Fruit fly (Drosophila melanogaster) whole organism, embryonic: ENCODE results near the gene CG12009.

Experiments
- Bdp1 ChIP-seq: fragments of 200-800 bp; sonication (Bioruptor generic); optimal IDR thresholded peaks from 3 replicates; lab custom pipeline; 2016; ENCODE audit warnings: missing biosample characterization, missing genetic modification characterization
- BtbVII ChIP-seq: fragments of 200-800 bp; sonication (Bioruptor generic); optimal IDR thresholded peaks from 3 replicates; lab custom pipeline; 2017; ENCODE audit warnings: missing biosample characterization, mild to moderate bottlenecking, missing genetic modification characterization
- CG11398 ChIP-seq: fragments of 200-800 bp; sonication (Bioruptor generic); optimal IDR thresholded peaks from 2 replicates; lab custom pipeline; 2016; ENCODE audit warnings: missing biosample characterization, missing genetic modification characterization
- CG12071 ChIP-seq: fragments of 200-800 bp; sonication (Bioruptor generic); optimal IDR thresholded peaks from 3 replicates; lab custom pipeline; 2018; ENCODE audit warnings: missing biosample characterization, mild to moderate bottlenecking, missing genetic modification characterization
- CG12236 ChIP-seq: fragments of 200-800 bp; sonication (Bioruptor generic); optimal IDR thresholded peaks from 2 replicates; lab custom pipeline; 2016; ENCODE audit warnings: missing biosample characterization, missing genetic modification characterization
- CG13287 ChIP-seq: fragments of 200-800 bp; sonication (Bioruptor generic); IDR thresholded peaks from 2 replicates; pipeline ENCODE4 v1.3.6; 2022; ENCODE audit warnings: missing biosample characterization, missing genetic modification characterization; ENCODE audit not compliant: partially characterized antibody
- CG13624 ChIP-seq: fragments of 200-800 bp; sonication (Bioruptor generic); optimal IDR thresholded peaks from 2 replicates; lab custom pipeline; 2016; ENCODE audit warnings: missing biosample characterization, missing genetic modification characterization
- CG15479 ChIP-seq: fragments of 200-800 bp; sonication (Bioruptor generic); optimal IDR thresholded peaks from 3 replicates; lab custom pipeline; 2019; ENCODE audit warnings: missing biosample characterization, mild to moderate bottlenecking, missing genetic modification characterization, moderate library complexity
- CG1603 ChIP-seq: fragments of 200-800 bp; sonication (Bioruptor generic); optimal IDR thresholded peaks from 2 replicates; lab custom pipeline; 2019; ENCODE audit warnings: missing biosample characterization, mild to moderate bottlenecking, missing genetic modification characterization, moderate library complexity
- CG16815 ChIP-seq: fragments of 200-800 bp; sonication (Bioruptor generic); optimal IDR thresholded peaks from 3 replicates; lab custom pipeline; 2017; ENCODE audit warnings: missing biosample characterization, mild to moderate bottlenecking, missing genetic modification characterization
- CG30403 ChIP-seq: fragments of 200-800 bp; sonication (Bioruptor generic); optimal IDR thresholded peaks from 3 replicates; lab custom pipeline; 2016; ENCODE audit warnings: missing biosample characterization, missing genetic modification characterization
- CG31365 ChIP-seq: fragments of 200-800 bp; sonication (Bioruptor generic); optimal IDR thresholded peaks from 2 replicates; lab custom pipeline; 2018; ENCODE audit warnings: missing biosample characterization, mild to moderate bottlenecking, missing genetic modification characterization
- CG7556 ChIP-seq: fragments of 200-800 bp; sonication (Bioruptor generic); optimal IDR thresholded peaks from 2 replicates; lab custom pipeline; 2017; ENCODE audit warnings: missing biosample characterization, mild to moderate bottlenecking, missing genetic modification characterization
- CG7928 ChIP-seq: fragments of 200-800 bp; sonication (Bioruptor generic); optimal IDR thresholded peaks from 2 replicates; lab custom pipeline; 2017; ENCODE audit warnings: missing biosample characterization, mild to moderate bottlenecking, missing genetic modification characterization
- CG8924 ChIP-seq: fragments of 200-800 bp; optimal IDR thresholded peaks from 3 replicates; lab custom pipeline; 2019; ENCODE audit warnings: missing biosample characterization, mild to moderate bottlenecking, missing genetic modification characterization, moderate library complexity
- Camta ChIP-seq: fragments of 200-800 bp; sonication (Bioruptor generic); optimal IDR thresholded peaks from 2 replicates; lab custom pipeline; 2016; ENCODE audit warnings: missing biosample characterization, missing genetic modification characterization
- Doc2 ChIP-seq: fragments of 200-800 bp; sonication (Bioruptor generic); IDR thresholded peaks from 2 replicates; pipeline ENCODE4 v1.3.6; 2022; ENCODE audit warnings: missing biosample characterization, missing genetic modification characterization
- HLH54F ChIP-seq: fragments of 200-800 bp; sonication (Bioruptor generic); optimal IDR thresholded peaks from 3 replicates; lab custom pipeline; 2016; ENCODE audit warnings: missing biosample characterization, missing genetic modification characterization
- Med ChIP-seq: fragments of 200-800 bp; sonication (Bioruptor generic); peaks from one replicate; lab custom pipeline; 2016; ENCODE audit warnings: missing biosample characterization, missing genetic modification characterization, mild to moderate bottlenecking, inconsistent platforms, moderate library complexity
- Mes4 ChIP-seq: fragments of 200-800 bp; sonication (Bioruptor generic); optimal IDR thresholded peaks from 2 replicates; lab custom pipeline; 2016; ENCODE audit warnings: missing biosample characterization, missing genetic modification characterization
- Myb ChIP-seq: fragments of 200-800 bp; sonication (Bioruptor generic); optimal IDR thresholded peaks from 2 replicates; lab custom pipeline; 2016; ENCODE audit warnings: missing biosample characterization, missing genetic modification characterization
- NC2α ChIP-seq: fragments of 200-800 bp; sonication (Bioruptor generic); optimal IDR thresholded peaks from 2 replicates; lab custom pipeline; 2016; ENCODE audit warnings: missing biosample characterization, missing genetic modification characterization
- NC2β ChIP-seq: fragments of 200-800 bp; sonication (Bioruptor generic); optimal IDR thresholded peaks from 2 replicates; lab custom pipeline; 2016; ENCODE audit warnings: missing biosample characterization, missing genetic modification characterization
- Oaz ChIP-seq: fragments of 200-800 bp; sonication (Bioruptor generic); IDR thresholded peaks from 2 replicates; pipeline ENCODE4 v1.3.6; 2022; ENCODE audit warnings: missing biosample characterization, missing genetic modification characterization
- Poxn ChIP-seq: fragments of 200-800 bp; sonication (Bioruptor generic); IDR thresholded peaks from 2 replicates; pipeline ENCODE4 v1.3.6; 2022; ENCODE audit warnings: missing biosample characterization, missing genetic modification characterization
- Ptx1 ChIP-seq: fragments of 200-800 bp; sonication (Bioruptor generic); IDR thresholded peaks from 2 replicates; pipeline ENCODE4 v1.3.6; 2022; ENCODE audit warnings: missing biosample characterization, missing genetic modification characterization
- Side ChIP-seq: fragments of 200-800 bp; sonication (Bioruptor generic); optimal IDR thresholded peaks from 2 replicates; lab custom pipeline; 2016; ENCODE audit warnings: missing biosample characterization, missing genetic modification characterization
- Spps ChIP-seq: fragments of 200-800 bp; sonication (Bioruptor generic); optimal IDR thresholded peaks from 2 replicates; lab custom pipeline; 2018; ENCODE audit warnings: missing biosample characterization, mild to moderate bottlenecking, missing genetic modification characterization
- Ssrp ChIP-seq: fragments of 200-800 bp; sonication (Bioruptor generic); optimal IDR thresholded peaks from 2 replicates; lab custom pipeline; 2018; ENCODE audit warnings: missing biosample characterization, mild to moderate bottlenecking, missing genetic modification characterization, moderate library complexity
- Xbp1 ChIP-seq: fragments of 200-800 bp; sonication (Bioruptor generic); optimal IDR thresholded peaks from 3 replicates; lab custom pipeline; 2016; ENCODE audit warnings: missing biosample characterization, mild to moderate bottlenecking, missing genetic modification characterization
- ase ChIP-seq: fragments of 200-800 bp; sonication (Bioruptor generic); IDR thresholded peaks from 3 replicates; pipeline ENCODE4 v1.3.6; 2022; ENCODE audit warnings: missing biosample characterization, missing genetic modification characterization
- br ChIP-seq: fragments of >200 bp; optimal IDR thresholded peaks from 2 replicates; lab custom pipeline; 2017
- crol ChIP-seq: fragments of 200-800 bp; sonication (Bioruptor generic); IDR thresholded peaks from 2 replicates; pipeline ENCODE4 v1.3.6; 2022; ENCODE audit warnings: missing biosample characterization, missing genetic modification characterization
- danr ChIP-seq: fragments of 200-800 bp; sonication (Bioruptor generic); IDR thresholded peaks from 2 replicates; pipeline ENCODE4 v1.3.6; 2022; ENCODE audit warnings: missing biosample characterization, missing genetic modification characterization
- dmrt11E ChIP-seq: fragments of 200-800 bp; sonication (Bioruptor generic); optimal IDR thresholded peaks from 3 replicates; lab custom pipeline; 2018; ENCODE audit warnings: missing biosample characterization, mild to moderate bottlenecking, missing genetic modification characterization, moderate library complexity
- en ChIP-seq: fragments of 200-800 bp; sonication (Bioruptor generic); optimal IDR thresholded peaks from 2 replicates; lab custom pipeline; 2016; ENCODE audit warnings: missing biosample characterization, missing genetic modification characterization
- gem ChIP-seq: fragments of 200-800 bp; sonication (Bioruptor generic); optimal IDR thresholded peaks from 2 replicates; lab custom pipeline; 2019; ENCODE audit warnings: missing biosample characterization, mild to moderate bottlenecking, missing genetic modification characterization, moderate library complexity
- gsb ChIP-seq: fragments of 200-800 bp; sonication (Bioruptor generic); IDR thresholded peaks from 2 replicates; pipeline ENCODE4 v1.3.6; 2022; ENCODE audit warnings: missing biosample characterization, missing genetic modification characterization
- kni ChIP-seq: fragments of 200-800 bp; sonication (Bioruptor generic); optimal IDR thresholded peaks from 3 replicates; lab custom pipeline; 2017; ENCODE audit warnings: mild to moderate bottlenecking, missing biosample characterization, missing genetic modification reagents, missing genetic modification characterization
- lbe ChIP-seq: fragments of 200-800 bp; sonication (Bioruptor generic); optimal IDR thresholded peaks from 2 replicates; lab custom pipeline; 2016; ENCODE audit warnings: missing biosample characterization, mild to moderate bottlenecking, missing genetic modification characterization
- nom ChIP-seq: fragments of 200-800 bp; sonication (Bioruptor generic); optimal IDR thresholded peaks from 2 replicates; lab custom pipeline; 2017; ENCODE audit warnings: missing biosample characterization, missing genetic modification characterization, mild to moderate bottlenecking, moderate library complexity, missing genetic modification reagents
- row ChIP-seq: fragments of 200-800 bp; sonication (Bioruptor generic); IDR thresholded peaks from 3 replicates; pipeline ENCODE4 v1.3.6; 2022; ENCODE audit warnings: missing biosample characterization, missing genetic modification characterization
- sc ChIP-seq, 3 experiments: fragments of >200 bp in 2 of 3; fragments of 200-800 bp in 1 of 3; sonication (Bioruptor generic) in 1 of 3; optimal IDR thresholded peaks; 2 replicates in 2 of 3; 3 replicates in 1 of 3; lab custom pipeline; 2017; ENCODE audit warnings: mild to moderate bottlenecking in 1 of 3, missing biosample characterization in 1 of 3, missing genetic modification characterization in 1 of 3, missing genetic modification reagents in 1 of 3
- schlank ChIP-seq: fragments of 200-800 bp; sonication (Bioruptor generic); optimal IDR thresholded peaks from 2 replicates; lab custom pipeline; 2018; ENCODE audit warnings: missing biosample characterization, mild to moderate bottlenecking, missing genetic modification characterization
- sd ChIP-seq: fragments of 200-800 bp; sonication (Bioruptor generic); optimal IDR thresholded peaks from 3 replicates; lab custom pipeline; 2018; ENCODE audit warnings: missing biosample characterization, mild to moderate bottlenecking, missing genetic modification characterization, moderate library complexity
- slbo ChIP-seq: fragments of 200-800 bp; sonication (Bioruptor generic); IDR thresholded peaks from 2 replicates; pipeline ENCODE4 v1.3.6; 2022; ENCODE audit warnings: missing biosample characterization, missing genetic modification characterization
- tgo ChIP-seq: fragments of 200-800 bp; sonication (Bioruptor generic); IDR thresholded peaks from 3 replicates; pipeline ENCODE4 v1.3.6; 2022; ENCODE audit warnings: missing biosample characterization, missing genetic modification characterization
- tin ChIP-seq: fragments of 200-800 bp; sonication (Bioruptor generic); optimal IDR thresholded peaks from 3 replicates; lab custom pipeline; 2016; ENCODE audit warnings: missing biosample characterization, missing genetic modification characterization
- unpg ChIP-seq: fragments of 200-800 bp; sonication (Bioruptor generic); optimal IDR thresholded peaks from 3 replicates; lab custom pipeline; 2018; ENCODE audit warnings: missing biosample characterization, mild to moderate bottlenecking, missing genetic modification characterization, moderate library complexity
- vfl ChIP-seq: fragments of 200-800 bp; sonication (Bioruptor generic); optimal IDR thresholded peaks from 2 replicates; lab custom pipeline; 2016; ENCODE audit warnings: missing biosample characterization, missing genetic modification characterization

Gene CG12009

DNA sequence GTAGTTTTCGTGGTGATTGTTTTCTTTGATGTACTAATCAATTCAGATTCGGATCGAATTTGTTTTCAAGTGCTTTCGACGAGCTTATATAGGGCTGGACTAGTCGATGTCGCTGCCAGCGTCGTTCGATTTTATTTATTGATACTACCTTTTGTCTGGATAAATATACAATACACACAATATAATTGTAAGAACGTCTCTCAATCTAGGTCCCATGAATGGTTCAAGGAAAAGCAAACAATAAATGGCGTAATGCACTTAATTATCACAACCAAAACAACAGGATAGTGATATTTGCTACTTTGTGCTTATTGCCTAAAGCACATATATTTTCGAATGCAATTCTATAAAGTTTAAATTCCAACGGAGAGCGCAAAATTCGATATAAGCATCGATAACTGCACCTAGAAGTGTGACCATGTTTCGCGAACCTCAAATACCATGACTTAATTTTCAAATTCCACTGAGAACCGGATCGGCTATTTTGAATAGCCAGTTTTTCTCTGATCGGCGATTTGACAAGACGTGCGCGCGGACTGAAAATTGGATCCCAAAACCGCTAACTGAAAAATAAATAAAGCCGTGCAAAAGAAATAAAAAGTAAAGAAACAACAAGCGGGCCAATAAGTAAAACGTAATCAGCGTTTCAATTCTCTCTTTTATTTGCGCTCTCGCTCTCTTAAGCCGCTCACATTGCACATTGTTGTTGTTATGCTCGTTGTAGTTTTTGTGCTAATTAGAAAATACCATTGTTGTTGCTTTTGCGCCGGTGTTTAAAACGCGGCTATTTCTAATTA, 45.3 kb downstream of the CG12009 start, which contains the start of the genes Drsl6 and kst:
Drsl6 (minus strand) TSS at position 51 of the 797 bp plus-strand sequence.
kst (plus strand) TSS at position 493 of the 797 bp plus-strand sequence.
- TF ChIP-seq CG12236 (GFP tag; lab: Kevin White, UChicago) (no peak), NC2α (GFP tag; lab: Kevin White, UChicago) (no peak), Doc2 (GFP tag; lab: Robert Waterston, UW) (no peak), Ptx1 (GFP tag; lab: Robert Waterston, UW) (no peak), CG16815 (GFP tag; lab: Kevin White, UChicago) (no peak), NC2β (no peak), sd (peak; percentile 96), Oaz (GFP tag; lab: Robert Waterston, UW) (no peak), gem (peak; percentile 79), lbe (GFP tag; lab: Kevin White, UChicago) (peak; percentile 13), CG15479 (GFP tag; lab: Kevin White, UChicago) (no peak), BtbVII (no peak), br (no peak), unpg (GFP tag; lab: Kevin White, UChicago) (no peak), tgo (GFP tag; lab: Robert Waterston, UW) (no peak), sc (optimal IDR thresholded peaks at IDR 0.05; lab: Kevin White, UChicago) (no peak), sc (GFP tag; optimal IDR thresholded peaks at IDR 0.05; lab: Kevin White, UChicago) (no peak), CG30403 (GFP tag; lab: Kevin White, UChicago) (no peak), CG31365 (no peak), CG8924 (peak; percentile 39), vfl (GFP tag; lab: Kevin White, UChicago) (no peak), CG13287 (GFP tag; lab: Robert Waterston, UW) (peak; percentile 73), Med (GFP tag; lab: Kevin White, UChicago) (peak; percentile 88), CG7556 (GFP tag; lab: Kevin White, UChicago) (no peak), slbo (GFP tag; lab: Robert Waterston, UW) (no peak), CG12071 (GFP tag; lab: Kevin White, UChicago) (peak; percentile 1), HLH54F (GFP tag; lab: Kevin White, UChicago) (no peak), Camta (GFP tag; lab: Kevin White, UChicago) (peak; percentile 43), Xbp1 (GFP tag; lab: Kevin White, UChicago) (no peak), crol (no peak), Spps (tag; lab: Kevin White, UChicago) (no peak), schlank (tag; lab: Kevin White, UChicago) (no peak), CG11398 (peak; percentile 41), danr (no peak), row (GFP tag; lab: Robert Waterston, UW) (peak; percentile 24; the same call in 1 of the 3 replicates), tin (GFP tag; lab: Kevin White, UChicago) (no peak), CG7928 (GFP tag; lab: Kevin White, UChicago) (no peak), Ssrp (tag; lab: Kevin White, UChicago) (no peak), nom (GFP tag; lab: Kevin White, UChicago) (peak; percentile 78), Bdp1 (GFP tag; lab: Kevin White, UChicago) (no peak), CG1603 (tag; lab: Kevin White, UChicago) (peak; percentile 63), gsb (GFP tag; lab: Robert Waterston, UW) (no peak), ase (GFP tag; lab: Robert Waterston, UW) (no peak), CG13624 (peak; percentile 6), Myb (GFP tag; lab: Kevin White, UChicago) (peak; percentile 96), dmrt11E (tag; lab: Kevin White, UChicago) (no peak), Mes4 (GFP tag; lab: Kevin White, UChicago) (no peak), en (GFP tag; lab: Kevin White, UChicago) (no peak), Side (GFP tag; lab: Kevin White, UChicago) (peak; percentile 22), kni (peak; percentile 78), Poxn (no peak)
